Worm (Caenorhabditis elegans): ENCODE data around the gene F54B11.9.

DNA sequence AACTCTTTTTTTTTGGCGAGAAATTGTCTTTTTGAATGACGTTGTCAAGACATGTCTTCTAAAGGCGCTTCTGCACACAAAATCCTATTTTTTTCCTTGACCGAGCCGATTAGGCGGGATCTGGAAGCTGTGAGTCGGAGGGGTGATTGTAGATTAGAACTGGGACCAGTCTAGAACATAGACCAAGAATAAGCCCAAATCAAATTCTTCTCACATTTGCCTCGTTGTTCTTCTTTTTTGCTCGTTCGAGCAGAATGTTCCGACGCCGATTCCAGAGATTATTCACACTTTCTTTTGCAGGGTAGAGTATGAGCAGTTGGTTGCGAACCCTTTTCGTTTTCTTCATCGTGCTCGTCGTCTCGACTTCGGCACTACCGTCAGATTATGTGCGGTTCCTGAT lies 13.2 kb downstream of the F54B11.9 start, which contains the start of gene nlp-53:
- TF ChIP-seq ets-7 (tag; optimal IDR thresholded peaks at IDR 0.05): no peak
- TF ChIP-seq hnd-1 (tag; optimal IDR thresholded peaks at IDR 0.05): no peak
- no peak for TF ChIP-seq flt-1 (GFP tag; IDR thresholded peaks at IDR 0.05)
- TF ChIP-seq aly-1 (tag; optimal IDR thresholded peaks at IDR 0.05): no peak
- no peak for TF ChIP-seq F13C5.2 (tag; optimal IDR thresholded peaks at IDR 0.05)
- no peak for TF ChIP-seq pes-1 (GFP tag; IDR thresholded peaks at IDR 0.05)
- TF ChIP-seq hmg-4 (GFP tag; optimal IDR thresholded peaks at IDR 0.05): no peak
- no peak for TF ChIP-seq ama-1 (optimal IDR thresholded peaks at IDR 0.05)
- no peak for TF ChIP-seq B0310.2 (tag; optimal IDR thresholded peaks at IDR 0.05)
- no peak for TF ChIP-seq ceh-13 (GFP tag; optimal IDR thresholded peaks at IDR 0.05)
- no peak for TF ChIP-seq ceh-36 (tag; optimal IDR thresholded peaks at IDR 0.05)
- TF ChIP-seq scrt-1 (GFP tag; IDR thresholded peaks at IDR 0.05): no peak
- TF ChIP-seq tra-4 (tag; optimal IDR thresholded peaks at IDR 0.05): no peak
